Fruit fly (Drosophila melanogaster) whole organism, prepupa: ENCODE results near the gene Osi16.

ENCODE experiments used
- Blimp-1 ChIP-seq: fragments of 200-800 bp; sonication (Bioruptor generic); optimal IDR thresholded peaks from 3 replicates; lab custom pipeline; 2017; ENCODE audit warnings: missing biosample characterization, missing genetic modification characterization, mild to moderate bottlenecking, moderate library complexity, missing genetic modification reagents
- CG10669 ChIP-seq: fragments of 200-800 bp; sonication (Bioruptor generic); optimal IDR thresholded peaks from 3 replicates; lab custom pipeline; 2018; ENCODE audit warnings: missing biosample characterization, mild to moderate bottlenecking, missing genetic modification characterization, moderate library complexity
- CG11762 ChIP-seq: fragments of 200-800 bp; sonication (Bioruptor generic); optimal IDR thresholded peaks from 3 replicates; lab custom pipeline; 2016; ENCODE audit warnings: missing biosample characterization, missing genetic modification characterization; ENCODE audit not compliant: insufficient read depth
- CG11902 ChIP-seq: fragments of 200-800 bp; sonication (Bioruptor generic); optimal IDR thresholded peaks from 3 replicates; lab custom pipeline; 2016; ENCODE audit warnings: missing biosample characterization, missing genetic modification characterization
- CG31627 ChIP-seq: fragments of 200-800 bp; sonication (Bioruptor generic); optimal IDR thresholded peaks from 3 replicates; lab custom pipeline; 2016; ENCODE audit warnings: missing biosample characterization, missing genetic modification characterization
- CG32006 ChIP-seq: fragments of 200-800 bp; sonication (Bioruptor generic); optimal IDR thresholded peaks from 3 replicates; lab custom pipeline; 2017; ENCODE audit warnings: missing biosample characterization, mild to moderate bottlenecking, missing genetic modification characterization
- CG34406 ChIP-seq: fragments of 200-800 bp; sonication (Bioruptor generic); optimal IDR thresholded peaks from 3 replicates; lab custom pipeline; 2016; ENCODE audit warnings: missing biosample characterization, missing genetic modification characterization
- CG6163 ChIP-seq: fragments of 200-800 bp; sonication (Bioruptor generic); IDR thresholded peaks from 3 replicates; pipeline ENCODE4 v1.3.6; 2022; ENCODE audit warnings: missing biosample characterization, missing genetic modification characterization
- CG6792 ChIP-seq: fragments of 200-800 bp; sonication (Bioruptor generic); optimal IDR thresholded peaks from 3 replicates; lab custom pipeline; 2016; ENCODE audit warnings: missing biosample characterization, missing genetic modification characterization
- CG6808 ChIP-seq: fragments of 200-800 bp; sonication (Bioruptor generic); optimal IDR thresholded peaks from 3 replicates; lab custom pipeline; 2017; ENCODE audit warnings: missing biosample characterization, missing genetic modification characterization, mild to moderate bottlenecking, moderate library complexity, missing genetic modification reagents
- CG6854 ChIP-seq: fragments of 200-800 bp; sonication (Bioruptor generic); optimal IDR thresholded peaks from 2 replicates; lab custom pipeline; 2017; ENCODE audit warnings: missing biosample characterization, mild to moderate bottlenecking, missing genetic modification characterization
- CG7368 ChIP-seq: fragments of 200-800 bp; sonication (Bioruptor generic); optimal IDR thresholded peaks from 3 replicates; lab custom pipeline; 2016; ENCODE audit warnings: missing biosample characterization, missing genetic modification characterization
- CG8119 ChIP-seq: fragments of 200-800 bp; sonication (Bioruptor generic); IDR thresholded peaks from 3 replicates; pipeline ENCODE4 v1.3.6; 2022; ENCODE audit warnings: missing biosample characterization, missing genetic modification characterization
- CG8319 ChIP-seq: fragments of 200-800 bp; sonication (Bioruptor generic); optimal IDR thresholded peaks from 3 replicates; lab custom pipeline; 2016; ENCODE audit warnings: missing biosample characterization, missing genetic modification characterization
- Eip93F ChIP-seq: fragments of 200-800 bp; sonication (Bioruptor generic); optimal IDR thresholded peaks from 2 replicates; lab custom pipeline; 2016; ENCODE audit warnings: missing biosample characterization, mild to moderate bottlenecking, missing genetic modification characterization
- Hr38 ChIP-seq: sonication (Bioruptor generic); optimal IDR thresholded peaks from 2 replicates; lab custom pipeline; 2016; ENCODE audit warnings: missing biosample characterization, missing genetic modification characterization
- Hr4 ChIP-seq: fragments of 200-800 bp; sonication (Bioruptor generic); optimal IDR thresholded peaks from 3 replicates; lab custom pipeline; 2016; ENCODE audit warnings: missing biosample characterization, missing genetic modification characterization
- OdsH ChIP-seq: fragments of 200-800 bp; sonication (Bioruptor generic); optimal IDR thresholded peaks from 3 replicates; lab custom pipeline; 2016; ENCODE audit warnings: missing biosample characterization, missing genetic modification characterization
- Smox ChIP-seq: fragments of 200-800 bp; sonication (Bioruptor generic); optimal IDR thresholded peaks from 3 replicates; lab custom pipeline; 2016; ENCODE audit warnings: missing biosample characterization, missing genetic modification characterization
- Sox15 ChIP-seq: fragments of 200-800 bp; sonication (Bioruptor generic); optimal IDR thresholded peaks from 3 replicates; lab custom pipeline; 2016; ENCODE audit warnings: missing biosample characterization, missing genetic modification characterization
- achi ChIP-seq: fragments of 200-800 bp; sonication (Bioruptor generic); optimal IDR thresholded peaks from 3 replicates; lab custom pipeline; 2016; ENCODE audit warnings: missing biosample characterization, missing genetic modification characterization
- dsx ChIP-seq: fragments of 200-800 bp; optimal IDR thresholded peaks from 3 replicates; lab custom pipeline; 2019; ENCODE audit warnings: missing biosample characterization, mild to moderate bottlenecking, missing genetic modification characterization, moderate library complexity; ENCODE audit not compliant: poor library complexity, severe bottlenecking
- fd59A ChIP-seq: fragments of 200-800 bp; sonication (Bioruptor generic); optimal IDR thresholded peaks from 2 replicates; lab custom pipeline; 2017; ENCODE audit warnings: missing biosample characterization, mild to moderate bottlenecking, missing genetic modification characterization, missing genetic modification reagents
- fkh ChIP-seq: fragments of 200-800 bp; sonication (Bioruptor generic); optimal IDR thresholded peaks from 3 replicates; lab custom pipeline; 2017; ENCODE audit warnings: missing biosample characterization, mild to moderate bottlenecking, missing genetic modification characterization, moderate library complexity
- lz ChIP-seq: fragments of 200-800 bp; sonication (Bioruptor generic); optimal IDR thresholded peaks from 3 replicates; lab custom pipeline; 2016; ENCODE audit warnings: missing biosample characterization, missing genetic modification characterization
- net ChIP-seq: fragments of 200-800 bp; sonication (Bioruptor generic); optimal IDR thresholded peaks from 3 replicates; lab custom pipeline; 2016; ENCODE audit warnings: missing biosample characterization, missing genetic modification characterization
- salr ChIP-seq, 2 experiments: fragments of 200-800 bp; sonication (Bioruptor generic); optimal IDR thresholded peaks; 3 replicates each; lab custom pipeline; 2016 to 2018; ENCODE audit warnings: missing biosample characterization in 2 of 2, missing genetic modification characterization in 2 of 2, mild to moderate bottlenecking in 1 of 2
- svp ChIP-seq: fragments of 200-800 bp; sonication (Bioruptor generic); peaks from one replicate; lab custom pipeline; 2016; ENCODE audit warnings: missing biosample characterization, missing genetic modification characterization
- topi ChIP-seq: fragments of 200-800 bp; sonication (Bioruptor generic); optimal IDR thresholded peaks from 3 replicates; lab custom pipeline; 2016; ENCODE audit warnings: missing biosample characterization, missing genetic modification characterization
- vri ChIP-seq: fragments of 200-800 bp; sonication (Bioruptor generic); optimal IDR thresholded peaks from 3 replicates; lab custom pipeline; 2016; ENCODE audit warnings: missing biosample characterization, mild to moderate bottlenecking, missing genetic modification characterization

Osi16 gene

dm6 chr3R:6285100-6285499, 19.9 kb upstream of the Osi16 start, which contains the start of gene CG15597:
CG15597 (minus strand) TSS chr3R:6285200.
- no peak for TF ChIP-seq CG11902 (GFP tag; lab: Kevin White, UChicago)
- no peak for TF ChIP-seq achi (GFP tag; lab: Kevin White, UChicago)
- no peak for TF ChIP-seq CG6163 (GFP tag; lab: Robert Waterston, UW)
- no peak for TF ChIP-seq Blimp-1
- no peak for TF ChIP-seq CG31627 (GFP tag; lab: Kevin White, UChicago)
- no peak for TF ChIP-seq Hr4 (GFP tag; lab: Kevin White, UChicago)
- TF ChIP-seq CG8319 (GFP tag; lab: Kevin White, UChicago), result no peak
- no peak for TF ChIP-seq topi (GFP tag; lab: Kevin White, UChicago)

dm6 chr3R:6287433-6287832, 17.6 kb upstream of the Osi16 start, which contains the start of gene CG15594:
CG15594 (plus strand) TSS chr3R:6287733.
- TF ChIP-seq CG11762 (GFP tag; lab: Kevin White, UChicago) (no peak), CG34406 (GFP tag; lab: Kevin White, UChicago) (no peak), svp (GFP tag; lab: Kevin White, UChicago) (peak; percentile 15), CG6808 (no peak), OdsH (GFP tag; lab: Kevin White, UChicago) (no peak), Sox15 (GFP tag; lab: Kevin White, UChicago) (no peak), CG10669 (GFP tag; lab: Kevin White, UChicago) (no peak), Hr4 (GFP tag; lab: Kevin White, UChicago) (no peak), lz (GFP tag; lab: Kevin White, UChicago) (no peak)

dm6 chr3R:6290289-6290688, 14.8 kb upstream of the Osi16 start:
- no peak for TF ChIP-seq Smox (GFP tag; lab: Kevin White, UChicago)
- TF ChIP-seq fd59A (GFP tag; lab: Kevin White, UChicago), result no peak
- no peak for TF ChIP-seq dsx
- no peak for TF ChIP-seq achi (GFP tag; lab: Kevin White, UChicago)
- no peak for TF ChIP-seq CG11762 (GFP tag; lab: Kevin White, UChicago)
- no peak for TF ChIP-seq CG6792 (GFP tag; lab: Kevin White, UChicago)
- no peak for TF ChIP-seq fkh (GFP tag; lab: Kevin White, UChicago)
- no peak for TF ChIP-seq vri
- no peak for TF ChIP-seq CG6854 (GFP tag; lab: Kevin White, UChicago)
- no peak for TF ChIP-seq net (GFP tag; lab: Kevin White, UChicago)
- no peak for TF ChIP-seq OdsH (GFP tag; lab: Kevin White, UChicago)
- no peak for TF ChIP-seq Hr38 (GFP tag; lab: Kevin White, UChicago)
- no peak for TF ChIP-seq CG10669 (GFP tag; lab: Kevin White, UChicago)

dm6 chr3R:6291437-6291836, 13.6 kb upstream of the Osi16 start, which contains the start of gene Osi13:
Osi13 (plus strand) TSS chr3R:6291737.
- TF ChIP-seq Eip93F (GFP tag; lab: Kevin White, UChicago), result no peak
- peak; percentile 3 for TF ChIP-seq CG32006
- TF ChIP-seq fkh (GFP tag; lab: Kevin White, UChicago), result no peak
- TF ChIP-seq CG8319 (GFP tag; lab: Kevin White, UChicago), result no peak
- TF ChIP-seq CG34406 (GFP tag; lab: Kevin White, UChicago), result no peak
- TF ChIP-seq CG8119 (GFP tag; lab: Robert Waterston, UW), result no peak
- TF ChIP-seq CG11762 (GFP tag; lab: Kevin White, UChicago), result no peak
- TF ChIP-seq, all 60 proteins: peak for 1

dm6 chr3R:6294046-6294445, 11.0 kb upstream of the Osi16 start:
- no peak for TF ChIP-seq CG7368 (GFP tag; lab: Kevin White, UChicago)

- TF ChIP-seq salr (GFP tag; optimal IDR thresholded peaks at IDR 0.05; lab: Kevin White, UChicago), result no peak
Measured at dm6 chr3R:6297164-6297563, 7.9 kb upstream of the Osi16 start.
